Fruit fly (Drosophila melanogaster) whole organism, embryonic: Measurements from ENCODE around the gene CG3008.

Experiments
- CG10147 ChIP-seq: fragments of 200-800 bp; sonication (Bioruptor generic); optimal IDR thresholded peaks from 2 replicates; lab custom pipeline; 2019; ENCODE audit warnings: missing biosample characterization, mild to moderate bottlenecking, missing genetic modification characterization, moderate library complexity
- CG10366 ChIP-seq: fragments of 200-800 bp; sonication (Bioruptor generic); IDR thresholded peaks from 2 replicates; pipeline ENCODE4 v1.3.6; 2022; ENCODE audit warnings: missing biosample characterization, missing genetic modification characterization
- CG11085 ChIP-seq: fragments of 200-800 bp; sonication (Bioruptor generic); IDR thresholded peaks from 2 replicates; pipeline ENCODE4 v1.3.6; 2022; ENCODE audit warnings: missing biosample characterization, missing genetic modification characterization
- CG13424 ChIP-seq: fragments of 200-800 bp; sonication (Bioruptor generic); optimal IDR thresholded peaks from 2 replicates; lab custom pipeline; 2019; ENCODE audit warnings: missing biosample characterization, mild to moderate bottlenecking, missing genetic modification characterization, moderate library complexity
- CG14667 ChIP-seq: fragments of 200-800 bp; sonication (Bioruptor generic); IDR thresholded peaks from 2 replicates; pipeline ENCODE4 v1.3.6; 2022; ENCODE audit warnings: missing biosample characterization, missing genetic modification characterization
- CG14965 ChIP-seq: fragments of 200-800 bp; sonication (Bioruptor generic); optimal IDR thresholded peaks from 2 replicates; lab custom pipeline; 2016; ENCODE audit warnings: missing biosample characterization, missing genetic modification characterization, borderline replicate concordance
- CG15696 ChIP-seq: fragments of 200-800 bp; sonication (Bioruptor generic); optimal IDR thresholded peaks from 2 replicates; lab custom pipeline; 2019; ENCODE audit warnings: missing biosample characterization, mild to moderate bottlenecking, missing genetic modification characterization, moderate library complexity
- CG17568 ChIP-seq: fragments of 200-800 bp; sonication (Bioruptor generic); optimal IDR thresholded peaks from 2 replicates; lab custom pipeline; 2018; ENCODE audit warnings: missing biosample characterization, mild to moderate bottlenecking, missing genetic modification characterization, moderate library complexity
- CG1792 ChIP-seq: fragments of 200-800 bp; sonication (Bioruptor generic); optimal IDR thresholded peaks from 2 replicates; lab custom pipeline; 2016; ENCODE audit warnings: missing biosample characterization, missing genetic modification characterization
- CG18619 ChIP-seq: fragments of 200-800 bp; sonication (Bioruptor generic); optimal IDR thresholded peaks from 3 replicates; lab custom pipeline; 2017; ENCODE audit warnings: missing biosample characterization, mild to moderate bottlenecking, missing genetic modification characterization
- CG2712 ChIP-seq: fragments of 200-800 bp; optimal IDR thresholded peaks from 3 replicates; lab custom pipeline; 2019; ENCODE audit warnings: missing biosample characterization, mild to moderate bottlenecking, missing genetic modification characterization, moderate library complexity
- CG32532 ChIP-seq: fragments of 200-800 bp; sonication (Bioruptor generic); IDR thresholded peaks from 2 replicates; pipeline ENCODE4 v1.3.6; 2022; ENCODE audit warnings: missing biosample characterization, missing genetic modification characterization
- CG34376 ChIP-seq: fragments of 200-800 bp; sonication (Bioruptor generic); optimal IDR thresholded peaks from 2 replicates; lab custom pipeline; 2018; ENCODE audit warnings: missing biosample characterization, mild to moderate bottlenecking, missing genetic modification characterization
- CG3726 ChIP-seq: fragments of 200-800 bp; sonication (Bioruptor generic); IDR thresholded peaks from 3 replicates; pipeline ENCODE4, ENCODE4 v1.3.6; 2022; ENCODE audit warnings: missing biosample characterization, missing genetic modification characterization
- CG4730 ChIP-seq: fragments of 200-800 bp; sonication (Bioruptor generic); IDR thresholded peaks from 2 replicates; pipeline ENCODE4 v1.3.6; 2022; ENCODE audit warnings: missing biosample characterization, missing genetic modification characterization
- CG7357 ChIP-seq: fragments of 200-800 bp; sonication (Bioruptor generic); IDR thresholded peaks from 3 replicates; pipeline ENCODE4 v1.3.6; 2022; ENCODE audit warnings: missing biosample characterization, missing genetic modification characterization
- CG8359 ChIP-seq: fragments of 200-800 bp; sonication (Bioruptor generic); optimal IDR thresholded peaks from 2 replicates; lab custom pipeline; 2017; ENCODE audit warnings: missing biosample characterization, mild to moderate bottlenecking, missing genetic modification characterization, borderline replicate concordance
- CG8388 ChIP-seq: fragments of 200-800 bp; sonication (Bioruptor generic); optimal IDR thresholded peaks from 2 replicates; lab custom pipeline; 2019; ENCODE audit warnings: missing biosample characterization, mild to moderate bottlenecking, missing genetic modification characterization, moderate library complexity
- D ChIP-seq, 2 experiments: fragments of 200-800 bp in 1 of 2; fragments of >200 bp in 1 of 2; sonication (Bioruptor generic) in 1 of 2; optimal IDR thresholded peaks; 2 replicates in 1 of 2; 3 replicates in 1 of 2; lab custom pipeline; 2017; ENCODE audit warnings: mild to moderate bottlenecking in 1 of 2, missing biosample characterization in 1 of 2, missing genetic modification characterization in 1 of 2, missing genetic modification reagents in 1 of 2
- Dip2 ChIP-seq: fragments of 200-800 bp; sonication (Bioruptor generic); IDR thresholded peaks from 2 replicates; pipeline ENCODE4 v1.3.6; 2022; ENCODE audit warnings: missing biosample characterization, missing genetic modification characterization
- ERR ChIP-seq: fragments of 200-800 bp; sonication (Bioruptor generic); optimal IDR thresholded peaks from 2 replicates; lab custom pipeline; 2016; ENCODE audit warnings: missing biosample characterization, missing genetic modification characterization
- Gsc ChIP-seq: fragments of 200-800 bp; sonication (Bioruptor generic); IDR thresholded peaks from 2 replicates; pipeline ENCODE4 v1.3.6; 2022; ENCODE audit warnings: missing biosample characterization, missing genetic modification characterization
- Hmx ChIP-seq: fragments of 200-800 bp; sonication (Bioruptor generic); optimal IDR thresholded peaks from 2 replicates; lab custom pipeline; 2016; ENCODE audit warnings: missing biosample characterization, missing genetic modification characterization
- Nf-YA ChIP-seq: fragments of 200-800 bp; sonication (Bioruptor generic); IDR thresholded peaks from 2 replicates; pipeline ENCODE4 v1.3.6; 2022; ENCODE audit warnings: missing biosample characterization, missing genetic modification characterization
- Optix ChIP-seq: fragments of 200-800 bp; sonication (Bioruptor generic); IDR thresholded peaks from 3 replicates; pipeline ENCODE4 v1.3.6; 2022; ENCODE audit warnings: missing biosample characterization, missing genetic modification characterization
- Sox102F ChIP-seq: fragments of 200-800 bp; sonication (Bioruptor generic); optimal IDR thresholded peaks from 2 replicates; lab custom pipeline; 2018; ENCODE audit warnings: missing biosample characterization, mild to moderate bottlenecking, missing genetic modification characterization, moderate library complexity
- Spps ChIP-seq: fragments of 200-800 bp; sonication (Bioruptor generic); optimal IDR thresholded peaks from 2 replicates; lab custom pipeline; 2018; ENCODE audit warnings: missing biosample characterization, mild to moderate bottlenecking, missing genetic modification characterization
- Usf ChIP-seq: fragments of 200-800 bp; sonication (Bioruptor generic); optimal IDR thresholded peaks from 2 replicates; lab custom pipeline; 2017; ENCODE audit warnings: missing genotype, missing biosample characterization, missing genetic modification characterization
- ac ChIP-seq: fragments of 200-800 bp; sonication (Bioruptor generic); optimal IDR thresholded peaks from 3 replicates; lab custom pipeline; 2017; ENCODE audit warnings: missing biosample characterization, mild to moderate bottlenecking, missing genetic modification characterization
- az2 ChIP-seq: fragments of 200-800 bp; sonication (Bioruptor generic); optimal IDR thresholded peaks from 3 replicates; lab custom pipeline; 2016; ENCODE audit warnings: missing biosample characterization, missing genetic modification characterization
- bab2 ChIP-seq: fragments of 200-800 bp; sonication (Bioruptor generic); optimal IDR thresholded peaks from 2 replicates; lab custom pipeline; 2016; ENCODE audit warnings: missing biosample characterization, missing genetic modification characterization
- corto ChIP-seq: fragments of 200-800 bp; sonication (Bioruptor generic); optimal IDR thresholded peaks from 2 replicates; lab custom pipeline; 2016; ENCODE audit warnings: missing biosample characterization, mild to moderate bottlenecking, missing genetic modification characterization, moderate library complexity
- dmrt99B ChIP-seq: fragments of 200-800 bp; sonication (Bioruptor generic); optimal IDR thresholded peaks from 2 replicates; lab custom pipeline; 2018; ENCODE audit warnings: missing biosample characterization, mild to moderate bottlenecking, missing genetic modification characterization, moderate library complexity
- dpn ChIP-seq, 2 experiments: fragments of 200-800 bp; sonication (Bioruptor generic); optimal IDR thresholded peaks; 3 replicates each; lab custom pipeline; 2016; ENCODE audit warnings: missing biosample characterization in 2 of 2, missing genetic modification characterization in 2 of 2
- eyg ChIP-seq: fragments of 200-800 bp; sonication (Bioruptor generic); optimal IDR thresholded peaks from 3 replicates; lab custom pipeline; 2016; ENCODE audit warnings: missing biosample characterization, missing genetic modification characterization
- fu2 ChIP-seq: fragments of 200-800 bp; sonication (Bioruptor generic); optimal IDR thresholded peaks from 2 replicates; lab custom pipeline; 2016; ENCODE audit warnings: missing biosample characterization, missing genetic modification characterization
- ham ChIP-seq: fragments of 200-800 bp; sonication (Bioruptor generic); IDR thresholded peaks from 2 replicates; pipeline ENCODE4 v1.3.6; 2022; ENCODE audit warnings: missing biosample characterization, missing genetic modification characterization
- ind ChIP-seq: fragments of 200-800 bp; sonication (Bioruptor generic); optimal IDR thresholded peaks from 3 replicates; lab custom pipeline; 2016; ENCODE audit warnings: missing biosample characterization, missing genetic modification characterization
- lilli ChIP-seq: fragments of 200-800 bp; sonication (Bioruptor generic); optimal IDR thresholded peaks from 3 replicates; lab custom pipeline; 2016; ENCODE audit warnings: missing biosample characterization, missing genetic modification characterization
- lov ChIP-seq, 2 experiments: fragments of 200-800 bp in 1 of 2; fragments of >200 bp in 1 of 2; sonication (Bioruptor generic) in 1 of 2; IDR thresholded peaks in 1 of 2; optimal IDR thresholded peaks in 1 of 2; 2 replicates in 1 of 2; 3 replicates in 1 of 2; pipeline versions ENCODE4 v1.3.6 to Lab custom; 2017 to 2022; ENCODE audit warnings: missing biosample characterization in 1 of 2, missing genetic modification characterization in 1 of 2
- maf-S ChIP-seq: fragments of 200-800 bp; sonication (Bioruptor generic); optimal IDR thresholded peaks from 2 replicates; lab custom pipeline; 2016; ENCODE audit warnings: missing biosample characterization, missing genetic modification characterization
- nau ChIP-seq: fragments of 200-800 bp; sonication (Bioruptor generic); optimal IDR thresholded peaks from 3 replicates; lab custom pipeline; 2017; ENCODE audit warnings: missing biosample characterization, mild to moderate bottlenecking, missing genetic modification characterization, missing genetic modification reagents
- pum ChIP-seq: fragments of 200-800 bp; sonication (Bioruptor generic); optimal IDR thresholded peaks from 2 replicates; lab custom pipeline; 2016; ENCODE audit warnings: missing biosample characterization, missing genetic modification characterization
- repo ChIP-seq: fragments of 200-800 bp; sonication (Bioruptor generic); optimal IDR thresholded peaks from 2 replicates; lab custom pipeline; 2016; ENCODE audit warnings: missing biosample characterization, missing genetic modification characterization
- sens-2 ChIP-seq: fragments of 200-800 bp; sonication (Bioruptor generic); IDR thresholded peaks from 2 replicates; pipeline ENCODE4 v1.3.6; 2022; ENCODE audit warnings: missing biosample characterization, missing genetic modification characterization
- seq ChIP-seq: fragments of 200-800 bp; sonication (Bioruptor generic); IDR thresholded peaks from 2 replicates; pipeline ENCODE4 v1.3.6; 2022; ENCODE audit warnings: missing biosample characterization, missing genetic modification characterization
- tgo ChIP-seq: fragments of 200-800 bp; sonication (Bioruptor generic); IDR thresholded peaks from 3 replicates; pipeline ENCODE4 v1.3.6; 2022; ENCODE audit warnings: missing biosample characterization, missing genetic modification characterization
- vvl ChIP-seq: fragments of 200-800 bp; sonication (Bioruptor generic); IDR thresholded peaks from 2 replicates; pipeline ENCODE4 v1.3.6; 2022; ENCODE audit warnings: missing biosample characterization, missing genetic modification characterization
- wor ChIP-seq: fragments of 200-800 bp; sonication (Bioruptor generic); IDR thresholded peaks from 2 replicates; pipeline ENCODE4 v1.3.6; 2022; ENCODE audit warnings: missing biosample characterization, missing genetic modification characterization
- zfh1 ChIP-seq: fragments of 200-800 bp; sonication (Bioruptor generic); IDR thresholded peaks from 3 replicates; pipeline ENCODE4 v1.3.6; 2022; ENCODE audit warnings: missing biosample characterization, missing genetic modification characterization
- zfh2 ChIP-seq: fragments of 200-800 bp; sonication (Bioruptor generic); optimal IDR thresholded peaks from 2 replicates; lab custom pipeline; 2016; ENCODE audit warnings: missing biosample characterization, missing genetic modification characterization

Gene CG3008

dm6 chr2L:4915715-4916153, 32.6 kb downstream of the CG3008 start (continued):
- TF ChIP-seq vvl (0 out of 2 replicates have a peak, but pooled peaks have one; percentile 22), CG10366 (GFP tag; lab: Robert Waterston, UW) (no peak), CG8388 (GFP tag; lab: Kevin White, UChicago) (peak; percentile 15), sens-2 (GFP tag; lab: Robert Waterston, UW) (no peak), dpn (GFP tag; optimal IDR thresholded peaks at IDR 0.05; lab: Kevin White, UChicago) (no peak), CG8359 (GFP tag; lab: Kevin White, UChicago) (peak; percentile 7), Hmx (no peak), dmrt99B (tag; lab: Kevin White, UChicago) (peak; percentile 51), CG1792 (GFP tag; lab: Kevin White, UChicago) (no peak), bab2 (GFP tag; lab: Kevin White, UChicago) (no peak), maf-S (no peak), ham (GFP tag; lab: Robert Waterston, UW) (no peak), tgo (0 out of 3 replicates have a peak, but pooled peaks have one; percentile 31), CG11085 (GFP tag; lab: Robert Waterston, UW) (no peak), eyg (no peak), zfh1 (0 out of 3 replicates have a peak, but pooled peaks have one; percentile 13), lilli (GFP tag; lab: Kevin White, UChicago) (no peak), CG14965 (no peak), zfh2 (GFP tag; lab: Kevin White, UChicago) (no peak), Optix (GFP tag; lab: Robert Waterston, UW) (no peak), ERR (GFP tag; lab: Kevin White, UChicago) (no peak), CG3726 (GFP tag; lab: Robert Waterston, UW) (no peak), CG32532 (GFP tag; lab: Robert Waterston, UW) (no peak), Dip2 (GFP tag; lab: Robert Waterston, UW) (no peak), Gsc (GFP tag; lab: Robert Waterston, UW) (no peak), corto (GFP tag; lab: Kevin White, UChicago) (no peak), Sox102F (GFP tag; lab: Kevin White, UChicago) (peak; percentile 39), repo (GFP tag; lab: Kevin White, UChicago) (no peak), CG4730 (GFP tag; lab: Robert Waterston, UW) (no peak), CG7357 (GFP tag; lab: Robert Waterston, UW) (no peak), CG18619 (no peak), ac (GFP tag; lab: Kevin White, UChicago) (no peak), ind (GFP tag; lab: Kevin White, UChicago) (no peak), CG17568 (no peak), CG15696 (peak; percentile 26), CG10147 (GFP tag; lab: Kevin White, UChicago) (no peak), Nf-YA (0 out of 2 replicates have a peak, but pooled peaks have one; percentile 43), CG14667 (GFP tag; lab: Robert Waterston, UW) (no peak), fu2 (GFP tag; lab: Kevin White, UChicago) (no peak), Spps (tag; lab: Kevin White, UChicago) (no peak), nau (GFP tag; lab: Kevin White, UChicago) (no peak), CG2712 (tag; lab: Kevin White, UChicago) (peak; percentile 49), az2 (GFP tag; lab: Kevin White, UChicago) (no peak), pum (GFP tag; lab: Kevin White, UChicago) (no peak), CG13424 (tag; lab: Kevin White, UChicago) (peak; percentile 24), wor (GFP tag; lab: Robert Waterston, UW) (peak; percentile 33; the same call in 1 of the 2 replicates), CG34376 (GFP tag; lab: Kevin White, UChicago) (no peak), seq (GFP tag; lab: Robert Waterston, UW) (no peak), D (optimal IDR thresholded peaks at IDR 0.05; lab: Kevin White, UChicago) (no peak), D (GFP tag; optimal IDR thresholded peaks at IDR 0.05; lab: Kevin White, UChicago) (peak; percentile 4), lov (optimal IDR thresholded peaks at IDR 0.05; lab: Kevin White, UChicago) (no peak), lov (GFP tag; IDR thresholded peaks at IDR 0.05; lab: Robert Waterston, UW) (no peak), Usf (GFP tag; lab: Kevin White, UChicago) (no peak)
